Worm (Caenorhabditis elegans) whole organism, midembryonic: ENCODE data around the gene ugt-1.

Source experiments
- T22C8.4 ChIP-seq: fragments of 200-800 bp; sonication (Bioruptor generic); IDR thresholded peaks from 2 replicates; pipeline ENCODE4 v1.3.6; 2022; ENCODE audit warnings: missing genetic modification characterization, missing compliant biosample characterization
- flt-1 ChIP-seq: fragments of 200-800 bp; sonication (Bioruptor generic); IDR thresholded peaks from 2 replicates; pipeline ENCODE4 v1.3.6; 2022; ENCODE audit warnings: missing genetic modification characterization, missing compliant biosample characterization
- klf-2 ChIP-seq: fragments of 200-800 bp; sonication (Bioruptor generic); conservative IDR thresholded peaks from 2 replicates; pipeline ENCODE4 v1.3.6; 2022; ENCODE audit warnings: missing genetic modification reagents, missing genetic modification characterization, missing compliant biosample characterization
- med-1 ChIP-seq: sonication (generic microtip); optimal IDR thresholded peaks from 2 replicates; lab custom pipeline; 2017; ENCODE audit warnings: missing genetic modification characterization, mild to moderate bottlenecking, missing compliant biosample characterization, antibody characterized with exemption, missing genetic modification reagents; ENCODE audit not compliant: insufficient read depth
- ref-1 ChIP-seq: fragments of 200-800 bp; sonication (Bioruptor generic); conservative IDR thresholded peaks from 2 replicates; pipeline ENCODE4 v1.3.6; 2022; ENCODE audit warnings: missing genetic modification reagents, missing genetic modification characterization, missing compliant biosample characterization
- tab-1 ChIP-seq: fragments of 200-800 bp; sonication (Bioruptor generic); IDR thresholded peaks from 2 replicates; pipeline ENCODE4 v1.3.6; 2022; ENCODE audit warnings: missing genetic modification characterization, missing compliant biosample characterization
- ztf-23 ChIP-seq: fragments of 200-800 bp; sonication (Bioruptor generic); IDR thresholded peaks from 2 replicates; pipeline ENCODE4 v1.3.6; 2022; ENCODE audit warnings: missing genetic modification reagents, missing genetic modification characterization, missing compliant biosample characterization
- ztf-29 ChIP-seq: fragments of 200-800 bp; sonication (Bioruptor generic); IDR thresholded peaks from 2 replicates; pipeline ENCODE4 v1.3.6; 2022; ENCODE audit warnings: missing genetic modification reagents, missing genetic modification characterization, missing compliant biosample characterization

DNA sequence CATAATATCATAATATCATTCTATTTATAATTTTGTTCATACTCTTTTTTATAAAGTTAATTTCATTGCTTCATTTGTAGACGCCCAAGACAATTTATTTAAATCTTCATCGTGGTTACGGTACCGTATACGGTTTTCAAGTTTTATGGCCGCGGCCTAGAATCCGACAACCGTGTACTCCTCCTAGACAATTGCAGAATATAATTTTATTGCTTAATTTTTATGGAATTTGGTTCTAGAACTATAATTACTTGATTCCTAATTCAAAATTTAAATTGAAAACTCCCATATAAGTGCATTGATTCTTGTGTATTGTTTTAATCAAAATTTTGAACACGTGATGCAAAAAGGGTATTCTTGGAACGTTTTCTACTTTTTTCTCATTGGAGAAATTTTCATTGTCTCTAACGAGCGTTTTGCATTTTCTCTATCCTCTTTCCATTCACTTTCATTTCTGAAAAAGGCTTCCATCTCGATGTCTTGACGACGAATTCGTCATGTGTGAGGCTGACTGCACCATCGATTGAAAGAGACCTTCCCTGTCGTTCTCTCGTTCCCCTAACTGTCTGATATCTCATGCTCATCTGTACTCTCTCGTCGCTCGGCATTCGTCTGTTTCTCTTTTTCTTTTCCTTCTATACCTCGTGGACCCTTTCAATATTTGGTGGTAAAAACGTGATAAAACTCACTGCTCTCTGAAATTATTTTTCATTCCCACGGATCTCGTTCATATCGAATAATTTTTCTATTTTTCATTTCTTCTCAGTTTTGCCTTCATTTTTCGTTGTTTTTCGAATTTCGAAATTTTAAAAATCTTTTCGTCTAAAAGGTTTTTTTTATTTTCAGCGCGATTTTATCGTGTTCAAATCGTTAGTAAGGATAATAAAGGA is 45.9 kb downstream of the ugt-1 start, which contains the start of gene pap-1:
- TF ChIP-seq klf-2 (GFP tag; lab: Robert Waterston, UW) = no peak
- TF ChIP-seq ztf-29 (GFP tag; lab: Robert Waterston, UW) = no peak
- peak; percentile 73 for TF ChIP-seq T22C8.4 (GFP tag; lab: Robert Waterston, UW)
- TF ChIP-seq ztf-23 = no peak
- no peak for TF ChIP-seq flt-1
- TF ChIP-seq med-1 (GFP tag; lab: Kevin White, UChicago) = no peak
- TF ChIP-seq tab-1 (GFP tag; lab: Robert Waterston, UW) = no peak
- no peak for TF ChIP-seq ref-1 (GFP tag; lab: Robert Waterston, UW)
